Worm (Caenorhabditis elegans) whole organism, mixed stage, embryonic: ENCODE results near the gene C10B5.1.

Experiments used
- drap-1 ChIP-seq: fragments of 200-800 bp; sonication (Bioruptor generic); optimal IDR thresholded peaks from 3 replicates; lab custom pipeline; 2018; ENCODE audit warnings: mild to moderate bottlenecking, missing genetic modification characterization, missing compliant biosample characterization
- elt-1 ChIP-seq: sonication (generic microtip); optimal IDR thresholded peaks from 2 replicates; lab custom pipeline; 2017; ENCODE audit warnings: missing genetic modification characterization, mild to moderate bottlenecking, missing compliant biosample characterization, antibody characterized with exemption, moderate library complexity, borderline replicate concordance; ENCODE audit not compliant: insufficient read depth
- ham-2 ChIP-seq: fragments of 200-800 bp; sonication (Bioruptor generic); optimal IDR thresholded peaks from 2 replicates; lab custom pipeline; 2018; ENCODE audit warnings: mild to moderate bottlenecking, missing genetic modification characterization, missing compliant biosample characterization
- lin-13 ChIP-seq: fragments of 150-350 bp; optimal IDR thresholded peaks from 2 replicates; lab custom pipeline; 2014; ENCODE audit warnings: missing biosample characterization, missing genetic modification characterization
- lsy-2 ChIP-seq: fragments of 150-350 bp; optimal IDR thresholded peaks from 2 replicates; lab custom pipeline; 2014; ENCODE audit warnings: missing biosample characterization, missing genetic modification characterization
- nhr-12 ChIP-seq: fragments of 150-350 bp; optimal IDR thresholded peaks from 2 replicates; lab custom pipeline; 2014; ENCODE audit warnings: missing biosample characterization, missing genetic modification characterization
- nhr-237 ChIP-seq: fragments of 150-350 bp; optimal IDR thresholded peaks from 2 replicates; lab custom pipeline; 2014; ENCODE audit warnings: missing biosample characterization, missing genetic modification characterization
- nhr-76 ChIP-seq: sonication (generic microtip); optimal IDR thresholded peaks from 2 replicates; lab custom pipeline; 2017; ENCODE audit warnings: missing biosample characterization, missing genetic modification characterization
- pha-4 ChIP-seq: fragments of 150-350 bp; optimal IDR thresholded peaks from 2 replicates; lab custom pipeline; 2018; ENCODE audit warnings: missing biosample characterization, missing genetic modification reagents, missing genetic modification characterization
- unc-120 ChIP-seq: sonication (generic microtip); optimal IDR thresholded peaks from 2 replicates; lab custom pipeline; 2017; ENCODE audit warnings: missing genetic modification characterization, missing compliant biosample characterization; ENCODE audit not compliant: poor library complexity, severe bottlenecking
- unc-39 ChIP-seq: fragments of 150-350 bp; optimal IDR thresholded peaks from 2 replicates; lab custom pipeline; 2014; ENCODE audit warnings: missing biosample characterization, missing genetic modification characterization
- ztf-11 ChIP-seq: fragments of 150-350 bp; optimal IDR thresholded peaks from 2 replicates; lab custom pipeline; 2014; ENCODE audit warnings: missing biosample characterization, missing genetic modification characterization

- TF ChIP-seq elt-1 (tag; lab: Kevin White, UChicago) (no peak), unc-39 (no peak), nhr-12 (no peak), drap-1 (GFP tag; lab: Kevin White, UChicago) (no peak), pha-4 (tag; lab: Kevin White, UChicago) (no peak), lsy-2 (tag; lab: Kevin White, UChicago) (no peak), nhr-237 (tag; lab: Kevin White, UChicago) (no peak), ztf-11 (no peak), ham-2 (no peak), nhr-76 (tag; lab: Kevin White, UChicago) (no peak), unc-120 (no peak), lin-13 (no peak)
These were observed 5.9 kb downstream of the C10B5.1 start for ce11 chrV:8586920-8587319.
